Worm (Caenorhabditis elegans) whole organism, L4 larva: Measurements from ENCODE around the gene zim-1.

Source experiments
- F10B5.3 ChIP-seq: sonication (generic microtip); optimal IDR thresholded peaks from 2 replicates; lab custom pipeline; 2016; ENCODE audit warnings: mild to moderate bottlenecking, missing genetic modification characterization, missing compliant biosample characterization
- F26F4.8 ChIP-seq: fragments of 200-800 bp; sonication (Bioruptor generic); conservative IDR thresholded peaks from 2 replicates; pipeline ENCODE4 v1.3.6; 2022; ENCODE audit warnings: missing genetic modification characterization, missing compliant biosample characterization
- F37D6.2 ChIP-seq: sonication (generic microtip); optimal IDR thresholded peaks from 2 replicates; lab custom pipeline; 2016; ENCODE audit warnings: mild to moderate bottlenecking, missing genetic modification characterization, missing compliant biosample characterization
- R02D3.7 ChIP-seq: fragments of 150-350 bp; sonication (generic microtip); optimal IDR thresholded peaks from 3 replicates; lab custom pipeline; 2014; ENCODE audit warnings: missing biosample characterization, missing genetic modification characterization
- T20F7.1 ChIP-seq: fragments of 200-800 bp; sonication (Bioruptor generic); optimal IDR thresholded peaks from 2 replicates; lab custom pipeline; 2018; ENCODE audit warnings: mild to moderate bottlenecking, missing genetic modification characterization, missing compliant biosample characterization
- T26A8.4 ChIP-seq: fragments of 200-800 bp; sonication (Bioruptor generic); IDR thresholded peaks from 2 replicates; pipeline ENCODE4 v1.3.6; 2022; ENCODE audit warnings: missing genetic modification characterization, missing compliant biosample characterization
- Y105C5A.15 ChIP-seq: fragments of 200-800 bp; sonication (Bioruptor generic); IDR thresholded peaks from 2 replicates; pipeline ENCODE4 v1.3.6; 2022; ENCODE audit warnings: missing genetic modification characterization, missing compliant biosample characterization
- Y5F2A.4 ChIP-seq: fragments of 200-800 bp; sonication (Bioruptor generic); optimal IDR thresholded peaks from 2 replicates; lab custom pipeline; 2018; ENCODE audit warnings: mild to moderate bottlenecking, missing genetic modification characterization, missing compliant biosample characterization
- ZK546.5 ChIP-seq, 2 experiments: sonication (generic microtip); optimal IDR thresholded peaks; 2 replicates each; lab custom pipeline; 2017; ENCODE audit warnings: missing biosample characterization in 2 of 2, missing genetic modification characterization in 2 of 2
- aha-1 ChIP-seq: fragments of 150-350 bp; peaks from one replicate; lab custom pipeline; 2014; ENCODE audit warnings: missing biosample characterization, missing genetic modification characterization
- ama-1 ChIP-seq: fragments of 150-350 bp; optimal IDR thresholded peaks from 2 replicates; lab custom pipeline; 2014; ENCODE audit warnings: inconsistent platforms, mixed read lengths
- ceh-20 ChIP-seq: fragments of 200-800 bp; sonication (Bioruptor generic); IDR thresholded peaks from 2 replicates; pipeline ENCODE4 v1.3.6; 2022; ENCODE audit warnings: missing genetic modification reagents, missing genetic modification characterization, missing compliant biosample characterization
- ceh-28 ChIP-seq: fragments of 150-350 bp; optimal IDR thresholded peaks from 2 replicates; lab custom pipeline; 2014; ENCODE audit warnings: missing biosample characterization, missing genetic modification reagents, missing genetic modification characterization
- ceh-32 ChIP-seq: sonication (generic microtip); optimal IDR thresholded peaks from 2 replicates; lab custom pipeline; 2016; ENCODE audit warnings: mild to moderate bottlenecking, missing genetic modification characterization, missing compliant biosample characterization; ENCODE audit not compliant: poor library complexity
- ces-1 ChIP-seq: fragments of 150-350 bp; sonication (generic microtip); optimal IDR thresholded peaks from 4 replicates; lab custom pipeline; 2014; ENCODE audit warnings: missing biosample characterization, missing genetic modification reagents, missing genetic modification characterization
- cey-2 ChIP-seq: sonication (generic microtip); optimal IDR thresholded peaks from 3 replicates; lab custom pipeline; 2017; ENCODE audit warnings: missing genetic modification characterization, mild to moderate bottlenecking, missing compliant biosample characterization, antibody characterized with exemption, borderline replicate concordance; ENCODE audit not compliant: insufficient read depth
- ctbp-1 ChIP-seq: fragments of 200-800 bp; sonication (Bioruptor generic); IDR thresholded peaks from 2 replicates; pipeline ENCODE4 v1.3.6; 2022; ENCODE audit warnings: missing genetic modification reagents, missing genetic modification characterization, missing compliant biosample characterization
- daf-12 ChIP-seq: fragments of 150-350 bp; optimal IDR thresholded peaks from 2 replicates; lab custom pipeline; 2014; ENCODE audit warnings: missing biosample characterization, missing genetic modification reagents, missing genetic modification characterization
- daf-19 ChIP-seq: fragments of 200-800 bp; sonication (Bioruptor generic); conservative IDR thresholded peaks from 2 replicates; pipeline ENCODE4 v1.3.6; 2022; ENCODE audit warnings: missing genetic modification characterization, missing compliant biosample characterization
- daf-8 ChIP-seq: fragments of 200-800 bp; sonication (Bioruptor generic); IDR thresholded peaks from 2 replicates; pipeline ENCODE4 v1.3.6; 2022; ENCODE audit warnings: missing genetic modification characterization, missing compliant biosample characterization
- dmd-6 ChIP-seq: fragments of 200-800 bp; sonication (Bioruptor generic); IDR thresholded peaks from 2 replicates; pipeline ENCODE4 v1.3.6; 2022; ENCODE audit warnings: missing genetic modification reagents, missing genetic modification characterization, missing compliant biosample characterization
- dpl-1 ChIP-seq: fragments of 150-350 bp; optimal IDR thresholded peaks from 2 replicates; lab custom pipeline; 2014; ENCODE audit warnings: missing biosample characterization, missing genetic modification reagents, missing genetic modification characterization
- dve-1 ChIP-seq: sonication (generic microtip); optimal IDR thresholded peaks from 2 replicates; lab custom pipeline; 2017; ENCODE audit warnings: antibody characterized with exemption, mild to moderate bottlenecking, missing genetic modification characterization, missing compliant biosample characterization; ENCODE audit not compliant: insufficient read depth
- egl-43 ChIP-seq: fragments of 200-800 bp; sonication (Bioruptor generic); IDR thresholded peaks from 2 replicates; pipeline ENCODE4 v1.3.6; 2022; ENCODE audit warnings: missing genetic modification reagents, missing genetic modification characterization, missing compliant biosample characterization
- fkh-10 ChIP-seq: fragments of 150-350 bp; optimal IDR thresholded peaks from 2 replicates; lab custom pipeline; 2014; ENCODE audit warnings: missing biosample characterization, missing genetic modification reagents, missing genetic modification characterization
- hif-1 ChIP-seq, 2 experiments: sonication (generic microtip); optimal IDR thresholded peaks; 2 replicates each; lab custom pipeline; 2016 to 2017; ENCODE audit warnings: missing compliant biosample characterization in 2 of 2, missing genetic modification characterization in 2 of 2, missing genetic modification reagents in 2 of 2, missing genotype in 2 of 2, mild to moderate bottlenecking in 1 of 2
- hlh-30 ChIP-seq: sonication (generic microtip); optimal IDR thresholded peaks from 2 replicates; lab custom pipeline; 2017; ENCODE audit warnings: antibody characterized with exemption, mild to moderate bottlenecking, missing genetic modification characterization, missing compliant biosample characterization; ENCODE audit not compliant: insufficient read depth
- lin-13 ChIP-seq: fragments of 150-350 bp; optimal IDR thresholded peaks from 2 replicates; lab custom pipeline; 2014; ENCODE audit warnings: missing biosample characterization, missing genetic modification reagents, missing genetic modification characterization
- lin-38 ChIP-seq: fragments of 200-800 bp; sonication (Bioruptor generic); IDR thresholded peaks from 2 replicates; pipeline ENCODE4 v1.3.6; 2022; ENCODE audit warnings: missing genetic modification reagents, missing genetic modification characterization, missing compliant biosample characterization
- lsy-2 ChIP-seq, 2 experiments: fragments of 150-350 bp in 1 of 2; sonication (generic microtip) in 1 of 2; optimal IDR thresholded peaks; 2 replicates each; lab custom pipeline; 2014 to 2017; ENCODE audit warnings: missing biosample characterization in 2 of 2, missing genetic modification characterization in 2 of 2
- madf-5 ChIP-seq, 2 experiments: fragments of 200-800 bp; sonication (Bioruptor generic); IDR thresholded peaks; 2 replicates each; pipeline ENCODE4 v1.3.6; 2022; ENCODE audit warnings: missing compliant biosample characterization in 2 of 2, missing genetic modification characterization in 2 of 2
- mdt-29 ChIP-seq: fragments of 200-800 bp; sonication (Bioruptor generic); IDR thresholded peaks from 2 replicates; pipeline ENCODE4 v1.3.6; 2022; ENCODE audit warnings: missing genetic modification reagents, missing genetic modification characterization, missing compliant biosample characterization
- mep-1 ChIP-seq: fragments of 150-350 bp; sonication (generic microtip); optimal IDR thresholded peaks from 3 replicates; lab custom pipeline; 2014; ENCODE audit warnings: missing biosample characterization, missing genetic modification characterization
- mxl-3 ChIP-seq: fragments of 200-800 bp; sonication (Bioruptor generic); optimal IDR thresholded peaks from 2 replicates; lab custom pipeline; 2018; ENCODE audit warnings: mild to moderate bottlenecking, missing genetic modification characterization, missing compliant biosample characterization
- nhr-102 ChIP-seq: sonication (generic microtip); optimal IDR thresholded peaks from 2 replicates; lab custom pipeline; 2016; ENCODE audit warnings: mild to moderate bottlenecking, missing genetic modification characterization, moderate library complexity, missing compliant biosample characterization
- nhr-111 ChIP-seq: fragments of 200-800 bp; sonication (Bioruptor generic); optimal IDR thresholded peaks from 2 replicates; lab custom pipeline; 2018; ENCODE audit warnings: mild to moderate bottlenecking, missing genetic modification characterization, missing compliant biosample characterization
- nhr-28 ChIP-seq: fragments of 150-350 bp; optimal IDR thresholded peaks from 2 replicates; lab custom pipeline; 2014; ENCODE audit warnings: missing biosample characterization, missing genetic modification characterization
- nhr-48 ChIP-seq: sonication (generic microtip); optimal IDR thresholded peaks from 2 replicates; lab custom pipeline; 2016; ENCODE audit warnings: mild to moderate bottlenecking, missing genetic modification characterization, missing compliant biosample characterization
- nhr-6 ChIP-seq: fragments of 150-350 bp; optimal IDR thresholded peaks from 2 replicates; lab custom pipeline; 2014; ENCODE audit warnings: missing biosample characterization, missing genetic modification characterization
- pha-4 ChIP-seq, 2 experiments: fragments of 150-350 bp in 1 of 2; fragments of 200-800 bp in 1 of 2; sonication (Bioruptor generic) in 1 of 2; IDR thresholded peaks in 1 of 2; optimal IDR thresholded peaks in 1 of 2; 2 replicates each; pipeline versions ENCODE4 v1.3.6 to Lab custom; 2014 to 2022; ENCODE audit warnings: missing genetic modification characterization in 2 of 2, missing genetic modification reagents in 2 of 2, missing biosample characterization in 1 of 2, missing compliant biosample characterization in 1 of 2
- snpc-1.2 ChIP-seq: fragments of 200-800 bp; sonication (Bioruptor generic); IDR thresholded peaks from 2 replicates; pipeline ENCODE4 v1.3.6; 2022; ENCODE audit warnings: missing genetic modification reagents, missing genetic modification characterization, missing compliant biosample characterization
- spr-1 ChIP-seq: sonication (generic microtip); optimal IDR thresholded peaks from 2 replicates; lab custom pipeline; 2016; ENCODE audit warnings: mild to moderate bottlenecking, missing genetic modification characterization, missing compliant biosample characterization
- tag-97 ChIP-seq: fragments of 200-800 bp; sonication (Bioruptor generic); IDR thresholded peaks from 2 replicates; pipeline ENCODE4 v1.3.6; 2022; ENCODE audit warnings: missing genetic modification characterization, missing compliant biosample characterization
- tra-1 ChIP-seq: fragments of 200-800 bp; sonication (Bioruptor generic); IDR thresholded peaks from 2 replicates; pipeline ENCODE4 v1.3.6; 2022; ENCODE audit warnings: missing genetic modification reagents, missing genetic modification characterization, missing compliant biosample characterization
- unc-130 ChIP-seq: sonication (generic microtip); optimal IDR thresholded peaks from 2 replicates; lab custom pipeline; 2016; ENCODE audit warnings: missing genetic modification reagents, missing genetic modification characterization, missing compliant biosample characterization
- unc-62 ChIP-seq, 3 experiments: fragments of 150-350 bp in 1 of 3; sonication (generic microtip); optimal IDR thresholded peaks in 2 of 3; peaks in 1 of 3; 1 replicate in 1 of 3; 2 replicates in 2 of 3; lab custom pipeline; 2014 to 2017; ENCODE audit warnings: missing biosample characterization in 3 of 3, missing genetic modification characterization in 3 of 3, missing genetic modification reagents in 3 of 3, missing genotype in 1 of 3
- zag-1 ChIP-seq: fragments of 150-350 bp; optimal IDR thresholded peaks from 2 replicates; lab custom pipeline; 2014; ENCODE audit warnings: missing biosample characterization, missing genetic modification characterization
- ztf-11 ChIP-seq: fragments of 150-350 bp; optimal IDR thresholded peaks from 2 replicates; lab custom pipeline; 2014; ENCODE audit warnings: missing biosample characterization, missing genetic modification characterization

Gene zim-1

DNA sequence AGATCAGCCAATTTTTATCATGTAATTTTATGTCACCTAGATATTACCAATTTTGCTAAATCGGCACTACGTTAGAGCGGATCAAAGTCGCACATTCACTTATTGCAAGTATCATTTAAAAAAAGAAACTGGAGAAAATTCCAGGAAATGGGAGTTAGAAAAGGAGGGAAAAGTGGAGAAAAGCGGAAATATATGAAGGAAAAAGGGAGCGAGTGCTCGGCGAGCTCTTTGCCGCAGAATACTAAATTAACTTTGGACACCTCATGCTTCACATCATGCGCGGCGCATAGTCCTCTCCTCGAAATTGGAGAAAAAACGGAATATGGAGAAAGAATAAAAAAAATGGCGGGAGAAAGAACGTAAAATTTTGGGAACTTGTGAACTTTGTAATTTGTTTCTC is 39.3 kb upstream of the zim-1 start:
- no peak for TF ChIP-seq T26A8.4 (GFP tag; lab: Robert Waterston, UW)
- TF ChIP-seq tra-1 (GFP tag; lab: Robert Waterston, UW) = no peak
- TF ChIP-seq ceh-32 (tag; lab: Kevin White, UChicago) = no peak
- peak; percentile 13 for TF ChIP-seq mep-1 (tag; lab: Kevin White, UChicago)
- TF ChIP-seq ZK546.5 (tag; optimal IDR thresholded peaks at IDR 0.05; lab: Kevin White, UChicago) = no peak
- no peak for TF ChIP-seq nhr-28 (tag; lab: Kevin White, UChicago)
- no peak for TF ChIP-seq T20F7.1 (GFP tag; lab: Kevin White, UChicago)
- no peak for TF ChIP-seq hif-1 (tag; optimal IDR thresholded peaks at IDR 0.05; lab: Kevin White, UChicago)
- TF ChIP-seq F37D6.2 (tag; lab: Kevin White, UChicago) = peak; percentile 11
- TF ChIP-seq zag-1 (tag; lab: Kevin White, UChicago) = no peak
- TF ChIP-seq F26F4.8 (GFP tag; lab: Robert Waterston, UW) = no peak
- peak; percentile 74 for TF ChIP-seq aha-1 (tag; lab: Kevin White, UChicago)
- no peak for TF ChIP-seq ceh-20 (GFP tag; lab: Robert Waterston, UW)
- TF ChIP-seq lsy-2 (tag; optimal IDR thresholded peaks at IDR 0.05; lab: Kevin White, UChicago) = peak in 1 of 2 experiments; percentile 44
- TF ChIP-seq dmd-6 (GFP tag; lab: Robert Waterston, UW) = peak; percentile 10; the same call in 1 of the 2 replicates
- peak; percentile 7 for TF ChIP-seq hlh-30
- TF ChIP-seq ces-1 (GFP tag; lab: Kevin White, UChicago) = peak; percentile 65
- peak; percentile 83 for TF ChIP-seq fkh-10
- no peak for TF ChIP-seq ama-1
- peak; percentile 57 for TF ChIP-seq ctbp-1 (GFP tag; lab: Robert Waterston, UW)
- no peak for TF ChIP-seq egl-43

DNA sequence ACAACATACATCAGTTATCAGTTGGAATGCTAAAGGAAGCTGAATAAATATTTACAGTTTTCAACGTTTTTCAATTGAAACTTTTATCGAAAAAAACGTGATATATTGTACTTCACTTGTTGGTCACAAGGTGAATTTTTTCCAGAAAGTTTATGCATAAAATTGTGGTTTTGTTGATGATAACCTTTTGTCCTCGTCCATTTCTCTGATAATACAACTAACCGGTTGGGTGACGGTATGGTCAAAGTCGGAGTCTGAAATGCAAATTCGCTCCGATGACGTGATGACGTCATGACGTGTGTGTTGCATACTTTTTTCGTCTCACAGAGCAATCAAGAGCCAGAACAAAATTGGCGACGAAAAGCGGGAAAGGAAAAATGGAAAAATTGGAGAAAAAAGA is 35.5 kb upstream of the zim-1 start:
- TF ChIP-seq nhr-111 (GFP tag; lab: Kevin White, UChicago) = no peak
- no peak for TF ChIP-seq unc-130 (GFP tag; lab: Kevin White, UChicago)
- TF ChIP-seq dve-1 (tag; lab: Kevin White, UChicago) = peak; percentile 89
- peak; percentile 37 for TF ChIP-seq hlh-30
- TF ChIP-seq madf-5 (GFP tag; IDR thresholded peaks at IDR 0.05; lab: Robert Waterston, UW) = no peak
- TF ChIP-seq lin-13 (GFP tag; lab: Kevin White, UChicago) = no peak
- peak; percentile 61 for TF ChIP-seq nhr-102 (tag; lab: Kevin White, UChicago)
- peak; percentile 92 for TF ChIP-seq aha-1 (tag; lab: Kevin White, UChicago)
- TF ChIP-seq Y105C5A.15 (GFP tag; lab: Robert Waterston, UW) = no peak
- TF ChIP-seq mep-1 (tag; lab: Kevin White, UChicago) = peak; percentile 48
- no peak for TF ChIP-seq R02D3.7
- TF ChIP-seq nhr-28 (tag; lab: Kevin White, UChicago) = peak; percentile 51
- no peak for TF ChIP-seq daf-12 (tag; lab: Kevin White, UChicago)
- TF ChIP-seq snpc-1.2 (GFP tag; lab: Robert Waterston, UW) = no peak
- peak; percentile 71 for TF ChIP-seq dmd-6 (GFP tag; lab: Robert Waterston, UW)
- no peak for TF ChIP-seq F10B5.3 (tag; lab: Kevin White, UChicago)
- TF ChIP-seq pha-4 (GFP tag; IDR thresholded peaks at IDR 0.05; lab: Robert Waterston, UW) = peak; percentile 21; the same call in 1 of the 2 replicates
- TF ChIP-seq pha-4 (tag; optimal IDR thresholded peaks at IDR 0.05; lab: Kevin White, UChicago) = no peak
- no peak for TF ChIP-seq nhr-6 (tag; lab: Kevin White, UChicago)
- no peak for TF ChIP-seq ceh-28
- TF ChIP-seq mdt-29 (GFP tag; lab: Robert Waterston, UW) = peak; percentile 81
- no peak for TF ChIP-seq tag-97
- peak; percentile 19; the same call in 1 of the 2 replicates for TF ChIP-seq lin-38 (GFP tag; lab: Robert Waterston, UW)
- TF ChIP-seq ztf-11 (tag; lab: Kevin White, UChicago) = no peak
- TF ChIP-seq unc-62 (GFP tag; optimal IDR thresholded peaks at IDR 0.05 in 1 of 2; lab: Kevin White, UChicago) = peak in 1 of 2 experiments; percentile 83
- TF ChIP-seq unc-62 (tag; optimal IDR thresholded peaks at IDR 0.05; lab: Kevin White, UChicago) = no peak
- TF ChIP-seq dpl-1 (GFP tag; lab: Kevin White, UChicago) = no peak
- peak; percentile 74 for TF ChIP-seq nhr-48
- no peak for TF ChIP-seq ces-1 (GFP tag; lab: Kevin White, UChicago)
- peak; percentile 32 for TF ChIP-seq mxl-3 (GFP tag; lab: Kevin White, UChicago)
- TF ChIP-seq spr-1 (tag; lab: Kevin White, UChicago) = no peak
- no peak for TF ChIP-seq cey-2 (tag; lab: Kevin White, UChicago)
- TF ChIP-seq daf-19 (GFP tag; lab: Robert Waterston, UW) = no peak
- no peak for TF ChIP-seq daf-8 (GFP tag; lab: Robert Waterston, UW)
- TF ChIP-seq fkh-10 = peak; percentile 37
- TF ChIP-seq Y5F2A.4 (GFP tag; lab: Kevin White, UChicago) = no peak
